Fruit fly (Drosophila melanogaster): ENCODE results near the gene CG9515.
A peak's percentile ranks its signal among the peaks of the same experiment; 100 is the strongest.

CG9515 gene

DNA sequence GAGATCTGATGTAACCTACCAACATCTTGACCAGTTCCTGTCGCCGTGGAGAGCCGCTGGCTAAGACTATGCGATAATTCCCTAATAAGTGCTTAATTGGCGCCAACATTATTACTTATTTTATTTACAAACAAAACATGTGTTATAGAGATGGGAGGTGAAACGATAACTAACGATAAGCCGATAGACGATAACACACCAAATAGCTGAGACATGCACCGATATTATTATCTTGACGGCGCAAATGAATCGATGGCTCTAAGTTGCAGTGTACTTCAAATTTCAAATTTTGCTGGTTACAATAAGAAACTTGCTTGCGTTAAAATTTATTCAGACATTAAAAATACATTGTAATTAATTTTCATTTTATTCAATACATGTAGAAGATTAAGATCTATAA, at the start of gene CG9515 (continued):
- peak; percentile 74 for TF ChIP-seq CG9437 (GFP tag; optimal IDR thresholded peaks at IDR 0.05)
- TF ChIP-seq knrl (GFP tag; IDR thresholded peaks at IDR 0.05; ENCODE audit: partially characterized antibody) = peak; percentile 65
- TF ChIP-seq CG8290 (GFP tag; optimal IDR thresholded peaks at IDR 0.05) = no peak
- peak in 1 of 2 experiments; percentile 52 for TF ChIP-seq CG8290 (tag; optimal IDR thresholded peaks at IDR 0.05)
- peak; percentile 48 for TF ChIP-seq pita (GFP tag; optimal IDR thresholded peaks at IDR 0.05)
- TF ChIP-seq dysf (GFP tag; IDR thresholded peaks at IDR 0.05) = no peak
- TF ChIP-seq tup (GFP tag; optimal IDR thresholded peaks at IDR 0.05) = no peak
- peak; percentile 81 for TF ChIP-seq CG2116 (GFP tag; optimal IDR thresholded peaks at IDR 0.05)
- no peak for TF ChIP-seq CG6813 (GFP tag; optimal IDR thresholded peaks at IDR 0.05)
- TF ChIP-seq Bgb (GFP tag; IDR thresholded peaks at IDR 0.05; ENCODE audit: partially characterized antibody) = peak; percentile 95
- no peak for TF ChIP-seq bigmax (GFP tag; optimal IDR thresholded peaks at IDR 0.05)
- no peak for TF ChIP-seq CG11723 (GFP tag; optimal IDR thresholded peaks at IDR 0.05)
- peak; percentile 10 for TF ChIP-seq Nf-YC (tag; optimal IDR thresholded peaks at IDR 0.05)
- peak; percentile 94 for TF ChIP-seq zf30C (GFP tag; optimal IDR thresholded peaks at IDR 0.05)
- no peak for TF ChIP-seq Mrtf (GFP tag; IDR thresholded peaks at IDR 0.05)
- peak; percentile 22 for TF ChIP-seq CG10267 (tag; optimal IDR thresholded peaks at IDR 0.05)
- TF ChIP-seq Oaz (GFP tag; IDR thresholded peaks at IDR 0.05) = no peak
- peak; percentile 38 for TF ChIP-seq gfzf (GFP tag; optimal IDR thresholded peaks at IDR 0.05)
- peak; percentile 15 for TF ChIP-seq PHDP (tag; optimal IDR thresholded peaks at IDR 0.05)
- TF ChIP-seq CTCF (GFP tag; optimal IDR thresholded peaks at IDR 0.05) = peak; percentile 31
- no peak for TF ChIP-seq CG4707 (GFP tag; optimal IDR thresholded peaks at IDR 0.05)
- TF ChIP-seq CG8388 (GFP tag; optimal IDR thresholded peaks at IDR 0.05) = no peak
- peak; percentile 98 for TF ChIP-seq HLH4C (GFP tag; IDR thresholded peaks at IDR 0.05; ENCODE audit: partially characterized antibody)
- TF ChIP-seq CG10274 (GFP tag; optimal IDR thresholded peaks at IDR 0.05) = no peak
- TF ChIP-seq Max (GFP tag; optimal IDR thresholded peaks at IDR 0.05) = peak; percentile 55
- peak; percentile 56 for TF ChIP-seq mirr (GFP tag; optimal IDR thresholded peaks at IDR 0.05)
- no peak for TF ChIP-seq CG9797 (GFP tag; optimal IDR thresholded peaks at IDR 0.05)
- no peak for TF ChIP-seq Asciz (GFP tag; optimal IDR thresholded peaks at IDR 0.05)
- no peak for TF ChIP-seq ab (GFP tag; optimal IDR thresholded peaks at IDR 0.05)
- TF ChIP-seq CG4328 (GFP tag; optimal IDR thresholded peaks at IDR 0.05) = no peak
- no peak for TF ChIP-seq Meics (GFP tag; optimal IDR thresholded peaks at IDR 0.05)
- no peak for TF ChIP-seq btn (GFP tag; optimal IDR thresholded peaks at IDR 0.05)
- peak; percentile 84 for TF ChIP-seq Med (GFP tag)
- TF ChIP-seq HLHmδ (GFP tag; optimal IDR thresholded peaks at IDR 0.05) = no peak
- no peak for TF ChIP-seq CG30403 (GFP tag; optimal IDR thresholded peaks at IDR 0.05)
- peak; percentile 35 for TF ChIP-seq YL-1 (GFP tag; optimal IDR thresholded peaks at IDR 0.05)
- TF ChIP-seq Dip3 (GFP tag; optimal IDR thresholded peaks at IDR 0.05) = no peak
- TF ChIP-seq slbo (GFP tag; IDR thresholded peaks at IDR 0.05) = no peak
- no peak for TF ChIP-seq HHEX (GFP tag; optimal IDR thresholded peaks at IDR 0.05)
- no peak for TF ChIP-seq Hmr (GFP tag; optimal IDR thresholded peaks at IDR 0.05)
- no peak for TF ChIP-seq mld (GFP tag; IDR thresholded peaks at IDR 0.05; ENCODE audit: partially characterized antibody)
- TF ChIP-seq E2f2 (GFP tag; IDR thresholded peaks at IDR 0.05) = peak; percentile 92
- TF ChIP-seq CG16813 (GFP tag; IDR thresholded peaks at IDR 0.05; ENCODE audit: partially characterized antibody) = peak; percentile 83
- TF ChIP-seq CG2712 (tag; optimal IDR thresholded peaks at IDR 0.05) = peak; percentile 26
- TF ChIP-seq CG1024 (GFP tag; IDR thresholded peaks at IDR 0.05) = no peak
- peak; percentile 92 for TF ChIP-seq CG13287 (GFP tag; IDR thresholded peaks at IDR 0.05; ENCODE audit: partially characterized antibody)
- TF ChIP-seq CG2129 (GFP tag; IDR thresholded peaks at IDR 0.05; ENCODE audit: partially characterized antibody) = peak; percentile 56; the same call in 1 of the 2 replicates
- peak; percentile 47 for TF ChIP-seq exex (tag; optimal IDR thresholded peaks at IDR 0.05)
- TF ChIP-seq Mes4 (GFP tag; optimal IDR thresholded peaks at IDR 0.05) = no peak
- peak; percentile 86 for TF ChIP-seq Opbp (GFP tag; IDR thresholded peaks at IDR 0.05; ENCODE audit: partially characterized antibody)
